Worm (Caenorhabditis elegans) whole organism, mixed stage, embryonic: Measurements from ENCODE around the gene idpp-15.

Experiments used
- elt-3 ChIP-seq: fragments of 150-350 bp; optimal IDR thresholded peaks from 2 replicates; lab custom pipeline; 2014; ENCODE audit warnings: missing biosample characterization, missing genetic modification characterization
- mls-2 ChIP-seq: sonication (generic microtip); optimal IDR thresholded peaks from 2 replicates; lab custom pipeline; 2016; ENCODE audit warnings: mild to moderate bottlenecking, missing genetic modification characterization, moderate library complexity, missing compliant biosample characterization
- nhr-12 ChIP-seq: fragments of 150-350 bp; optimal IDR thresholded peaks from 2 replicates; lab custom pipeline; 2014; ENCODE audit warnings: missing biosample characterization, missing genetic modification characterization

DNA sequence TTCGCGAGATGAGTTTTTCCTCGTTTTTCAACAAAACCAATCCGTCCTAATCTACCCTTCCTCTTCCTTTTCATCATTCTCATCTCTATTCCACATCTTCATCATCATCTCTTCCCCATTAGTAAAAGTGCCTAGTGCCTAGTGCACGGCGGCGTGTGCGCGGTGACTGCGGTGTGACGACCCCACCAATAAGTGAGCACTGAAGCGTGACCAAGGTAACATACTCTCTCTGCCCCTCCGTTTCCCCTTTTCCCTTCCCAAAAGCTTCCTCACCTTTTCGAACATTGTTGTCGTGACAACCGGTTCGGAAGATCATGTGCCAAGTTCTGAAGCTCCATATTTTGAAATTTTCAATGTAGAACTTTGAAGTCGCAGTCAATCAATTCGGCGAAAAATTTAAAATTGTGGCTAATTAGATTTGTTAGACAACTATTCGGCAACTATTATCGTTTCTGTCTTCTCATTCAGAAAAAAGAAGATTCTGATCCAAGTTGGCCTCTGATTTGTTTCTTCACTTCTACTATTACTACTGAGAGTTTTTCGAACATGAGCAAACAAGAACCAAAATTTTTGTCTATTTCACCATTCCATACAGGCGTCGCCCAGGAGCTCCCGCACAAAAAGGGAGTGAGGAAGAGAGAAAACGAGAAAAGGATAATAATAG is 12.5 kb upstream of the idpp-15 start:
- TF ChIP-seq mls-2 (tag; lab: Kevin White, UChicago): peak; percentile 4
- no peak for TF ChIP-seq nhr-12
- no peak for TF ChIP-seq elt-3
